Worm (Caenorhabditis elegans) whole organism, L2 larva: ENCODE data around the gene cutl-3.

ENCODE experiments used
- Y55F3AM.14 ChIP-seq: fragments of 200-800 bp; sonication (Bioruptor generic); optimal IDR thresholded peaks from 2 replicates; lab custom pipeline; 2018; ENCODE audit warnings: mild to moderate bottlenecking, missing genetic modification characterization, missing compliant biosample characterization
- nhr-11 ChIP-seq: fragments of 150-350 bp; optimal IDR thresholded peaks from 2 replicates; lab custom pipeline; 2014; ENCODE audit warnings: missing biosample characterization, missing genetic modification characterization
- nhr-21 ChIP-seq: fragments of 150-350 bp; optimal IDR thresholded peaks from 2 replicates; lab custom pipeline; 2014; ENCODE audit warnings: missing biosample characterization, missing genetic modification characterization
- skn-1 ChIP-seq: sonication (generic microtip); optimal IDR thresholded peaks from 2 replicates; lab custom pipeline; 2017; ENCODE audit warnings: missing biosample characterization, missing genetic modification characterization
- unc-39 ChIP-seq: fragments of 150-350 bp; optimal IDR thresholded peaks from 2 replicates; lab custom pipeline; 2014; ENCODE audit warnings: missing biosample characterization, missing genetic modification characterization

- TF ChIP-seq unc-39 (tag; lab: Kevin White, UChicago): no peak
- TF ChIP-seq nhr-11 (tag; lab: Kevin White, UChicago): no peak
- TF ChIP-seq nhr-21 (tag; lab: Kevin White, UChicago): no peak
- no peak for TF ChIP-seq Y55F3AM.14
- no peak for TF ChIP-seq skn-1 (tag; lab: Kevin White, UChicago)
Observed at ce11 chrX:14965761-14966160, 33.2 kb downstream of the cutl-3 start, which contains the start of gene F45B8.5.
